Fruit fly (Drosophila melanogaster): ENCODE measurements around the gene Cox17.

Gene Cox17

dm6 chrX:15085777-15086510, 1.4 kb upstream of the Cox17 start, which contains the start of the genes CG15027 and Dbct (continued):
- TF ChIP-seq nerfin-1 (tag; optimal IDR thresholded peaks at IDR 0.05): peak; percentile 40
- no peak for TF ChIP-seq crc (GFP tag; optimal IDR thresholded peaks at IDR 0.05)
- TF ChIP-seq Trl (optimal IDR thresholded peaks at IDR 0.05): no peak
- TF ChIP-seq Trl (GFP tag; optimal IDR thresholded peaks at IDR 0.05): no peak
- no peak for TF ChIP-seq Bdp1 (GFP tag; optimal IDR thresholded peaks at IDR 0.05)
- no peak for TF ChIP-seq CG13624 (GFP tag; optimal IDR thresholded peaks at IDR 0.05)
- TF ChIP-seq usp (GFP tag; optimal IDR thresholded peaks at IDR 0.05): no peak
- peak; percentile 18; the same call in 1 of the 2 replicates for TF ChIP-seq Nf-YA (GFP tag; IDR thresholded peaks at IDR 0.05)
- no peak for TF ChIP-seq CG9797 (GFP tag; optimal IDR thresholded peaks at IDR 0.05)
- TF ChIP-seq CG32767 (GFP tag; IDR thresholded peaks at IDR 0.05): peak; percentile 68; the same call in 1 of the 2 replicates
- TF ChIP-seq CG8290 (GFP tag; optimal IDR thresholded peaks at IDR 0.05): peak; percentile 57
- TF ChIP-seq CG8290 (tag; optimal IDR thresholded peaks at IDR 0.05): peak in 1 of 2 experiments; percentile 41
- TF ChIP-seq ci (GFP tag; IDR thresholded peaks at IDR 0.05): peak; percentile 71; the same call in 2 of the 3 replicates
- peak; percentile 78 for TF ChIP-seq vvl (GFP tag; IDR thresholded peaks at IDR 0.05)
- TF ChIP-seq Taf1 (GFP tag; IDR thresholded peaks at IDR 0.05): 0 out of 2 replicates have a peak, but pooled peaks have one; percentile 28
- TF ChIP-seq CG3065 (GFP tag; optimal IDR thresholded peaks at IDR 0.05): no peak
- TF ChIP-seq CG12391 (tag; optimal IDR thresholded peaks at IDR 0.05): peak; percentile 83
- peak; percentile 14 for TF ChIP-seq cwo (GFP tag; optimal IDR thresholded peaks at IDR 0.05)
- no peak for TF ChIP-seq shn (GFP tag; optimal IDR thresholded peaks at IDR 0.05)
- TF ChIP-seq CG4707 (GFP tag; optimal IDR thresholded peaks at IDR 0.05): no peak
- peak; percentile 40; the same call in 1 of the 2 replicates for TF ChIP-seq peb (GFP tag; IDR thresholded peaks at IDR 0.05)
- TF ChIP-seq hb (GFP tag; IDR thresholded peaks at IDR 0.05; ENCODE audit: partially characterized antibody): 0 out of 3 replicates have a peak, but pooled peaks have one; percentile 63
- peak; percentile 62 for TF ChIP-seq CG31224 (GFP tag; IDR thresholded peaks at IDR 0.05)
- peak; percentile 37 for TF ChIP-seq CG30020 (tag; optimal IDR thresholded peaks at IDR 0.05)
- peak; percentile 32 for TF ChIP-seq bcd (GFP tag; optimal IDR thresholded peaks at IDR 0.05)
- TF ChIP-seq CG10366 (GFP tag; IDR thresholded peaks at IDR 0.05): peak; percentile 63
- TF ChIP-seq gce (GFP tag; IDR thresholded peaks at IDR 0.05): no peak
- no peak for TF ChIP-seq CG8944 (GFP tag; optimal IDR thresholded peaks at IDR 0.05)
- no peak for TF ChIP-seq pnt (GFP tag; optimal IDR thresholded peaks at IDR 0.05)
- TF ChIP-seq so (GFP tag; IDR thresholded peaks at IDR 0.05): no peak; the same call in 2 of the 3 replicates
- TF ChIP-seq CG17359 (tag; optimal IDR thresholded peaks at IDR 0.05): peak; percentile 54
- TF ChIP-seq PHDP (tag; optimal IDR thresholded peaks at IDR 0.05): peak; percentile 60
- TF ChIP-seq lbe (GFP tag; optimal IDR thresholded peaks at IDR 0.05): peak; percentile 80
- no peak for TF ChIP-seq Hand (GFP tag; optimal IDR thresholded peaks at IDR 0.05)
- no peak for TF ChIP-seq sens-2 (GFP tag; IDR thresholded peaks at IDR 0.05)
- TF ChIP-seq CG16813 (GFP tag; IDR thresholded peaks at IDR 0.05; ENCODE audit: partially characterized antibody): peak; percentile 78
- TF ChIP-seq Tbp (GFP tag; optimal IDR thresholded peaks at IDR 0.05): no peak
- TF ChIP-seq CG12219 (GFP tag; optimal IDR thresholded peaks at IDR 0.05): no peak
- TF ChIP-seq HHEX (GFP tag; optimal IDR thresholded peaks at IDR 0.05): peak; percentile 31
- peak; percentile 5 for TF ChIP-seq scrt (GFP tag; optimal IDR thresholded peaks at IDR 0.05)
- TF ChIP-seq CHES-1-like (GFP tag; optimal IDR thresholded peaks at IDR 0.05): peak; percentile 16
- TF ChIP-seq CG1832 (GFP tag; optimal IDR thresholded peaks at IDR 0.05): peak; percentile 69
- TF ChIP-seq mld (GFP tag; IDR thresholded peaks at IDR 0.05; ENCODE audit: partially characterized antibody): 0 out of 3 replicates have a peak, but pooled peaks have one; percentile 49
- peak; percentile 76 for TF ChIP-seq CG2712 (tag; optimal IDR thresholded peaks at IDR 0.05)
- peak; percentile 70 for TF ChIP-seq CG8924 (tag; optimal IDR thresholded peaks at IDR 0.05)
- peak; percentile 32 for TF ChIP-seq CG11723 (GFP tag; optimal IDR thresholded peaks at IDR 0.05)
- peak; percentile 6 for TF ChIP-seq sens (GFP tag)
- peak; percentile 40; the same call in 1 of the 2 replicates for TF ChIP-seq Bgb (GFP tag; IDR thresholded peaks at IDR 0.05; ENCODE audit: partially characterized antibody)
- TF ChIP-seq Sox100B (GFP tag; optimal IDR thresholded peaks at IDR 0.05): peak; percentile 44

Data from whole organism, embryonic.